Fruit fly (Drosophila melanogaster) Kc167 (cell line): ENCODE results near the gene CG12984.

Source experiments
- Myc ChIP-seq: fragments of >200 bp; optimal IDR thresholded peaks from 2 replicates; lab custom pipeline; 2017; ENCODE audit warnings: missing external identifiers
- Sin3A ChIP-seq: fragments of >200 bp; optimal IDR thresholded peaks from 2 replicates; lab custom pipeline; 2018; ENCODE audit warnings: missing external identifiers
- h ChIP-seq: fragments of >200 bp; optimal IDR thresholded peaks from 3 replicates; lab custom pipeline; 2018; ENCODE audit warnings: missing external identifiers
- insv ChIP-seq: fragments of >200 bp; optimal IDR thresholded peaks from 3 replicates; lab custom pipeline; 2018; ENCODE audit warnings: missing external identifiers
- psq ChIP-seq: fragments of >200 bp; optimal IDR thresholded peaks from 2 replicates; lab custom pipeline; 2017; ENCODE audit warnings: missing external identifiers
- ttk ChIP-seq: sonication (Bioruptor generic); optimal IDR thresholded peaks from 2 replicates; lab custom pipeline; 2017; ENCODE audit warnings: missing external identifiers

The CG12984 gene

dm6 chr3L:20991373-20991772 is at the start of gene CG12984:
Gene CG12984 (plus strand): TSS chr3L:20991673.
- no peak for TF ChIP-seq Sin3A (lab: Kevin White, UChicago)
- no peak for TF ChIP-seq psq (lab: Kevin White, UChicago)
- TF ChIP-seq ttk (lab: Kevin White, UChicago), result no peak
- no peak for TF ChIP-seq h (lab: Kevin White, UChicago)
- TF ChIP-seq Myc (lab: Kevin White, UChicago), result no peak
- no peak for TF ChIP-seq insv (lab: Kevin White, UChicago)

- no peak for TF ChIP-seq psq (lab: Kevin White, UChicago)
- no peak for TF ChIP-seq Myc (lab: Kevin White, UChicago)
- TF ChIP-seq insv (lab: Kevin White, UChicago), result no peak
- TF ChIP-seq h (lab: Kevin White, UChicago), result no peak
- TF ChIP-seq Sin3A (lab: Kevin White, UChicago), result no peak
- TF ChIP-seq ttk (lab: Kevin White, UChicago), result no peak
Measured at dm6 chr3L:20942076-20942475, 49.4 kb upstream of the CG12984 start.

DNA sequence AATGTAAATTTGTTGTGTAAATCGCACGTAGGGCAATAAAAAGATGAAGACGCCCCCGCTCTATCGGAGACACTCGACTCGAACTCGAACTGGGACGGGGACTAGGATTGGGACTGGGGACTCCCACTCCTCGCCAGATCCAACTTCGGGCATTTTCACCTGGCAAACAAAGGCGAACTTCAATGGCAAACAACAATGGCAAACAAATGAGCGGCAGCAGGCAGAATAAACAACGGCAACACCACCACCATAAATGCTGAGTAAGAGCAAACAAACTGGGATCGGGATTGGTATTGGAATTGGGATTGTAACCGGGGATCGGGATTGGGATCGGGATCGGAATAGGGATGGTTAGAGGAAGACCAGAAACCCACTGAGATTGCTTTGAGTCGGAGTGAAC is 47.3 kb upstream of the CG12984 start:
- TF ChIP-seq psq (lab: Kevin White, UChicago) (no peak), h (lab: Kevin White, UChicago) (no peak), ttk (lab: Kevin White, UChicago) (no peak), Myc (lab: Kevin White, UChicago) (no peak), insv (lab: Kevin White, UChicago) (no peak), Sin3A (lab: Kevin White, UChicago) (no peak)

dm6 chr3L:20946054-20946453 is 45.4 kb upstream of the CG12984 start:
- TF ChIP-seq h (lab: Kevin White, UChicago) (no peak), psq (lab: Kevin White, UChicago) (no peak), ttk (lab: Kevin White, UChicago) (no peak), Myc (lab: Kevin White, UChicago) (no peak), insv (lab: Kevin White, UChicago) (no peak), Sin3A (lab: Kevin White, UChicago) (no peak)

DNA sequence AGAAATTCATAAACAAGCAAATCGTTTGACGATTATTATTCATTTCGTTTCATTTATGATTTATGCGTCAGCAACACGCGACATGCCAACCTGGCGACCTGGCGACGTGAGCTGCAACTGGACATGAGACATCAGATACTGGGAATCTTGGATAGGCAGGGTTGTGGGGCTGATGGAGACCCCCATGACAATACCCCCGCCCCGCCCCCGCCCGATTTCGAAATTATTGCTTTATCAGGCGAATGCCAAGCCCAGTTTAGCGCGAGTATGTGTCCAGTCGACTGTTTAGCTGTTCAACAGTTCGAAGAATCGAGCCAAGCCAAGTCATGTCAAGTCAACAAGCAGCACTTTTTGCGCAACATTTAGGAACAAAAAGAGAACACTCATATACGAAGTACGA is 44.5 kb upstream of the CG12984 start:
- no peak for TF ChIP-seq Myc (lab: Kevin White, UChicago)
- TF ChIP-seq insv (lab: Kevin White, UChicago), result no peak

- TF ChIP-seq ttk (lab: Kevin White, UChicago) (no peak), insv (lab: Kevin White, UChicago) (no peak), psq (lab: Kevin White, UChicago) (no peak), Myc (lab: Kevin White, UChicago) (no peak), Sin3A (lab: Kevin White, UChicago) (no peak), h (lab: Kevin White, UChicago) (no peak)
Measured at dm6 chr3L:20948404-20948803, 43.1 kb upstream of the CG12984 start.

DNA sequence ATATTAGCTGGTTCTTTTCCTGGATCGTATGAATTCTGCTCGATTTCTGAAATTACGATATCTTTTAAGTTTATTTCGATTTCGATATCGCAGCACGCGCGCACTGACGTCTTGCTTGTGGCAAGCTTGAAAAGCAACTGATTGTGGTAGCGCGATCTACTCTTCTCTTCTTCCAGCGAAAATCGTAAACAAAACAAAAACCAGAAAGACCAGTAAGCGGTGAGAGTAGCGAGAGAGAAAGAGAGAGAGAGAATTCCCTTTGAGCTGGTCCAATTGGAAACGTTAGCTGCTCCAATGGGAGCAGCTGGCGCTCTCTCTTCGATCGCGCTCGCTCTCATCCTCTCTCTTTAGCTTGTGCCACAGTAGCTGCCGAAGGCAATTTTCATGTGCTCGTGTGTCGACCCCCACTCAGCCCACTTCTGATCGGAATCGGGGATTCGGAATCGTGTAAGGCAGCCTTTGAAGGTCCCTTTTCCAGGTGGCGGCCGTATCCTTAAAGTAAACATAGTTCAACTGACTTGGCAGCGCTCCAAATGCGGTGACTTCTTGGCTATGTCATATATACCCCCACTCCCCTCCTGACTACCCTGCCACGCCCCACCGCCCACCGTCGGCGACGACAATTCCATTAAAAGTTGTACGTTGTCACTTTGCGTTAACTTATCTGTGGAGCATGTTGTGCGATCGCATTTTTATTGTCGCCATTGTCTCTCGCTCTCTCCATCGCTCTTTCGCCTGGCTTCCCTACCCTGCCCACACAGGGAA is 41.9 kb upstream of the CG12984 start, which contains the start of gene fng:
fng (minus strand) TSS at position 142 of the 765 bp plus-strand sequence.
- TF ChIP-seq Sin3A (lab: Kevin White, UChicago) (no peak), ttk (lab: Kevin White, UChicago) (no peak), psq (lab: Kevin White, UChicago) (no peak), insv (lab: Kevin White, UChicago) (no peak), h (lab: Kevin White, UChicago) (no peak), Myc (lab: Kevin White, UChicago) (no peak)

dm6 chr3L:20950136-20950499 is 41.4 kb upstream of the CG12984 start:
- TF ChIP-seq Sin3A (lab: Kevin White, UChicago), result no peak
- no peak for TF ChIP-seq ttk (lab: Kevin White, UChicago)
- no peak for TF ChIP-seq psq (lab: Kevin White, UChicago)
- no peak for TF ChIP-seq Myc (lab: Kevin White, UChicago)
- TF ChIP-seq insv (lab: Kevin White, UChicago), result no peak
- TF ChIP-seq h (lab: Kevin White, UChicago), result no peak

DNA sequence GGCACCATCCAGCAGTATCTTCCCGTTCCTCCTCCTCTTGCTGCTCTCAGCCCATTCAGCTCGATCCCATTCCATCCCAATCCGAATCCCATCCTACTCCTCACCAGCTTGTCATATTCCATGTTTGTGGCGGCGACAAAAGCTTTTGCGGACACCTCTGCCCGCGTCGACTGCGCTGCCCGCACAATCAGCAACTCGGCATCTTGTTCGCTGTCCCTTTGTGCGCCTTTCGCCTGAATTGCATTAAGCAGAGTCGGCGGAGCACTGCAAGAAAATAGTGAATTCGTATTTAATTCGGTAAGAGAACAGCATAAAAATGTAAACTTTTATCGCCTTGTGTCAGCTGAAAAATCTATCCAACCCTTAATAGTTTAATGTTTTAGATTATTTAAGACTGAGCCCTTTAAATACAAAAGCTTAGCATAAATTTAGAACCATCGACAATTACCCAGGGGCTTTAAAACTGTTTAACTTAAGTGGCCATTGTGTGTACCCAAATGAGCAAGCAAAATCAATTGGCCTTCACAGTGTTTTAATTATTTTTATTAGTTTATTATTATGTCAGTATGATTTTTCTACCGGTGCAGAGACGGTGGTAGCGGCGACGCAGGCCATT is 40.8 kb upstream of the CG12984 start:
- TF ChIP-seq Myc (lab: Kevin White, UChicago), result no peak
- TF ChIP-seq Sin3A (lab: Kevin White, UChicago), result no peak
- TF ChIP-seq h (lab: Kevin White, UChicago), result no peak
- TF ChIP-seq ttk (lab: Kevin White, UChicago), result no peak

dm6 chr3L:20951477-20952120 is 39.9 kb upstream of the CG12984 start:
- TF ChIP-seq insv (lab: Kevin White, UChicago), result no peak
- TF ChIP-seq Sin3A (lab: Kevin White, UChicago), result no peak
- TF ChIP-seq Myc (lab: Kevin White, UChicago), result no peak
- TF ChIP-seq ttk (lab: Kevin White, UChicago), result no peak
- no peak for TF ChIP-seq psq (lab: Kevin White, UChicago)
- TF ChIP-seq h (lab: Kevin White, UChicago), result no peak

DNA sequence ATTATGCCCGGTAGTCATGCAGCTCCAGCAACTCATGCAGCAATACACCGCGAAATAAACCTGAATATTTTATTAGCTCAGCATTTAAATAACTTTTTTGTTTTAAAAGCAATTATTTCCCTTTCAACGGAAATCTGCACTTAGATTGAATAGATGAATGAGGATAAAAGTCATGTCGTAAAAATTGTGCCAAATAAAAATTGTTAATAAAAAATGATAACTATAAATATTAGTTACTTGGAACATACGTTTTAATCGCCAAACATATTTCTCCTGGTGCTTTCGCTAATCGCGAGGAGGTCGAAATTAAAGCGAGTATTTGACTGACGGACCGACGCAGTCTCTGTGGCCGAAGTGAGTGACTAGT is 39.4 kb upstream of the CG12984 start:
- TF ChIP-seq h (lab: Kevin White, UChicago) (no peak), Sin3A (lab: Kevin White, UChicago) (no peak), psq (lab: Kevin White, UChicago) (no peak)
